Worm (Caenorhabditis elegans) whole organism, L3 larva: ENCODE data around the gene htp-1.

Source experiments
- R02D3.7 ChIP-seq: fragments of 150-350 bp; optimal IDR thresholded peaks from 2 replicates; lab custom pipeline; 2014; ENCODE audit warnings: missing biosample characterization, missing genetic modification characterization
- ZK546.5 ChIP-seq: sonication (generic microtip); optimal IDR thresholded peaks from 2 replicates; lab custom pipeline; 2017; ENCODE audit warnings: missing biosample characterization, missing genetic modification characterization
- aly-2 ChIP-seq: fragments of 150-350 bp; optimal IDR thresholded peaks from 2 replicates; lab custom pipeline; 2014; ENCODE audit warnings: missing biosample characterization, missing genetic modification characterization
- ama-1 ChIP-seq: fragments of 150-350 bp; optimal IDR thresholded peaks from 2 replicates; lab custom pipeline; 2018
- ceh-82 ChIP-seq: fragments of 150-350 bp; optimal IDR thresholded peaks from 2 replicates; lab custom pipeline; 2014; ENCODE audit warnings: missing biosample characterization, missing genetic modification characterization
- ceh-9 ChIP-seq: sonication (generic microtip); optimal IDR thresholded peaks from 2 replicates; lab custom pipeline; 2018; ENCODE audit warnings: missing biosample characterization, missing genetic modification characterization
- egl-5 ChIP-seq: fragments of 150-350 bp; optimal IDR thresholded peaks from 2 replicates; lab custom pipeline; 2017; ENCODE audit warnings: missing biosample characterization, missing genetic modification reagents, missing genetic modification characterization, inconsistent platforms
- elt-1 ChIP-seq: fragments of 150-350 bp; optimal IDR thresholded peaks from 2 replicates; lab custom pipeline; 2014; ENCODE audit warnings: missing biosample characterization, missing genetic modification characterization
- elt-2 ChIP-seq: sonication (generic microtip); optimal IDR thresholded peaks from 2 replicates; lab custom pipeline; 2016; ENCODE audit warnings: missing genetic modification reagents, mild to moderate bottlenecking, missing genetic modification characterization, missing compliant biosample characterization
- fkh-10 ChIP-seq: sonication (generic microtip); optimal IDR thresholded peaks from 2 replicates; lab custom pipeline; 2017; ENCODE audit warnings: missing biosample characterization, missing genetic modification reagents, missing genetic modification characterization
- fkh-2 ChIP-seq: fragments of 150-350 bp; optimal IDR thresholded peaks from 2 replicates; lab custom pipeline; 2014; ENCODE audit warnings: missing biosample characterization, missing genetic modification reagents, missing genetic modification characterization
- fos-1 ChIP-seq: fragments of 150-350 bp; optimal IDR thresholded peaks from 2 replicates; lab custom pipeline; 2014; ENCODE audit warnings: missing biosample characterization, missing genetic modification characterization
- lin-15B ChIP-seq: fragments of 150-350 bp; optimal IDR thresholded peaks from 2 replicates; lab custom pipeline; 2014; ENCODE audit warnings: missing biosample characterization, missing genetic modification characterization
- lin-39 ChIP-seq: fragments of 150-350 bp; optimal IDR thresholded peaks from 2 replicates; lab custom pipeline; 2018; ENCODE audit warnings: missing biosample characterization, missing genetic modification reagents, missing genetic modification characterization
- lsy-12 ChIP-seq: sonication (generic microtip); optimal IDR thresholded peaks from 2 replicates; lab custom pipeline; 2016; ENCODE audit warnings: mild to moderate bottlenecking, missing genetic modification characterization, missing compliant biosample characterization
- mml-1 ChIP-seq: fragments of 150-350 bp; sonication (generic microtip); optimal IDR thresholded peaks from 3 replicates; lab custom pipeline; 2014; ENCODE audit warnings: missing biosample characterization, missing genetic modification characterization
- nfya-1 ChIP-seq: sonication (generic microtip); optimal IDR thresholded peaks from 2 replicates; lab custom pipeline; 2017; ENCODE audit warnings: missing genetic modification characterization, mild to moderate bottlenecking, missing compliant biosample characterization, antibody characterized with exemption, moderate library complexity; ENCODE audit not compliant: insufficient read depth
- nhr-11 ChIP-seq: fragments of 150-350 bp; optimal IDR thresholded peaks from 2 replicates; lab custom pipeline; 2014; ENCODE audit warnings: missing biosample characterization, missing genetic modification characterization
- nhr-12 ChIP-seq: fragments of 150-350 bp; optimal IDR thresholded peaks from 2 replicates; lab custom pipeline; 2014; ENCODE audit warnings: missing biosample characterization, missing genetic modification characterization
- nhr-23 ChIP-seq: fragments of 150-350 bp; optimal IDR thresholded peaks from 2 replicates; lab custom pipeline; 2014; ENCODE audit warnings: missing biosample characterization, missing genetic modification reagents, missing genetic modification characterization
- nhr-237 ChIP-seq: fragments of 150-350 bp; optimal IDR thresholded peaks from 2 replicates; lab custom pipeline; 2014; ENCODE audit warnings: missing biosample characterization, missing genetic modification characterization
- nhr-25 ChIP-seq: sonication (generic microtip); optimal IDR thresholded peaks from 2 replicates; lab custom pipeline; 2017; ENCODE audit warnings: missing biosample characterization, missing genetic modification characterization
- nhr-28 ChIP-seq: fragments of 150-350 bp; optimal IDR thresholded peaks from 2 replicates; lab custom pipeline; 2014; ENCODE audit warnings: missing biosample characterization, missing genetic modification characterization
- nhr-43 ChIP-seq: sonication (generic microtip); optimal IDR thresholded peaks from 2 replicates; lab custom pipeline; 2016; ENCODE audit warnings: mild to moderate bottlenecking, missing genetic modification characterization, missing compliant biosample characterization; ENCODE audit not compliant: poor library complexity, severe bottlenecking
- nhr-67 ChIP-seq: fragments of 150-350 bp; optimal IDR thresholded peaks from 2 replicates; lab custom pipeline; 2014; ENCODE audit warnings: missing biosample characterization, missing genetic modification characterization
- nhr-76 ChIP-seq: fragments of 150-350 bp; sonication (generic microtip); optimal IDR thresholded peaks from 5 replicates; lab custom pipeline; 2014; ENCODE audit warnings: missing biosample characterization, missing genetic modification characterization
- pha-4 ChIP-seq: fragments of 150-350 bp; optimal IDR thresholded peaks from 2 replicates; lab custom pipeline; 2014; ENCODE audit warnings: missing biosample characterization, missing genetic modification reagents, missing genetic modification characterization
- pqm-1 ChIP-seq: fragments of 150-350 bp; optimal IDR thresholded peaks from 2 replicates; lab custom pipeline; 2017; ENCODE audit warnings: missing biosample characterization, missing genetic modification characterization, inconsistent platforms
- sea-2 ChIP-seq: fragments of 150-350 bp; sonication (generic microtip); optimal IDR thresholded peaks from 4 replicates; lab custom pipeline; 2014; ENCODE audit warnings: missing biosample characterization, missing genetic modification reagents, missing genetic modification characterization
- skn-1 ChIP-seq: fragments of 150-350 bp; optimal IDR thresholded peaks from 2 replicates; lab custom pipeline; 2014; ENCODE audit warnings: missing biosample characterization, missing genetic modification characterization
- snpc-4 ChIP-seq: fragments of 150-350 bp; optimal IDR thresholded peaks from 2 replicates; lab custom pipeline; 2014; ENCODE audit warnings: missing biosample characterization, missing genetic modification characterization
- tbx-2 ChIP-seq: sonication (generic microtip); optimal IDR thresholded peaks from 2 replicates; lab custom pipeline; 2016; ENCODE audit warnings: mild to moderate bottlenecking, missing genetic modification characterization, missing compliant biosample characterization
- unc-62 ChIP-seq: fragments of 150-350 bp; sonication (generic microtip); optimal IDR thresholded peaks from 4 replicates; lab custom pipeline; 2014; ENCODE audit warnings: missing biosample characterization, missing genetic modification reagents, missing genetic modification characterization
- zag-1 ChIP-seq: fragments of 150-350 bp; optimal IDR thresholded peaks from 2 replicates; lab custom pipeline; 2014; ENCODE audit warnings: missing biosample characterization, missing genetic modification characterization
- ztf-11 ChIP-seq: fragments of 150-350 bp; optimal IDR thresholded peaks from 2 replicates; lab custom pipeline; 2014; ENCODE audit warnings: missing biosample characterization, missing genetic modification characterization

The htp-1 gene

ce11 chrIV:5391507-5392057 is at the start of gene htp-1, which contains the start of gene ZK616.5:
htp-1 (minus strand) TSS chrIV:5391557.
ZK616.5 (plus strand) TSS chrIV:5391929.
- TF ChIP-seq unc-62 (GFP tag; lab: Kevin White, UChicago) (no peak), tbx-2 (tag; lab: Kevin White, UChicago) (no peak), snpc-4 (tag; lab: Kevin White, UChicago) (no peak), aly-2 (no peak), nhr-237 (tag; lab: Kevin White, UChicago) (no peak), fkh-2 (tag; lab: Kevin White, UChicago) (no peak), mml-1 (tag; lab: Kevin White, UChicago) (no peak), fkh-10 (GFP tag; lab: Kevin White, UChicago) (no peak), egl-5 (tag; lab: Kevin White, UChicago) (no peak), elt-2 (tag; lab: Kevin White, UChicago) (no peak), lsy-12 (tag; lab: Kevin White, UChicago) (no peak), nhr-23 (tag; lab: Kevin White, UChicago) (no peak), ama-1 (no peak), nfya-1 (tag; lab: Kevin White, UChicago) (no peak), pqm-1 (tag; lab: Kevin White, UChicago) (no peak), zag-1 (tag; lab: Kevin White, UChicago) (no peak), R02D3.7 (tag; lab: Kevin White, UChicago) (no peak), nhr-28 (tag; lab: Kevin White, UChicago) (no peak)

DNA sequence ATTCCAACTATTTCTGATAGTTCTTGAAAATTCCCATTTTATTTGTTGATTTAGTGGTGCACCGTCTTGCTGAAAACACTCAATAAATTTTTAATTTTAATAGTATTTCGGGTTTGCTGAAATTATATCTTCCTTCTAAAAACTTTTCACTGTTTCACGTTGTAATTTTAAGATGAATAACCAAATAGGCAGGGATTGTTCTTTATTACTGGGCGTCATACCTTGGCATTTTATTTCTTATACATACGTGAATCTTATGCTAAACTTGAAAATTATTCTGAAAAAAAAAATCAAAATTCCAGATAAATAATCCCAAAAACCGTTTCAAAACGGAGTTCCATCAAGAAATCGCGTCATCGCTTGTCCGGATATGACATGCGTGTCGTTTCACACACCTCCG is 47.3 kb upstream of the htp-1 start, which contains the start of gene mgl-3:
Gene mgl-3, plus strand, starts transcription at position 301 of the 400 bp plus-strand sequence.
- TF ChIP-seq skn-1 (tag; lab: Kevin White, UChicago) (no peak), lsy-12 (tag; lab: Kevin White, UChicago) (no peak), fkh-2 (tag; lab: Kevin White, UChicago) (no peak), nhr-67 (tag; lab: Kevin White, UChicago) (no peak), ceh-82 (no peak), nhr-11 (no peak), fos-1 (tag; lab: Kevin White, UChicago) (no peak), nhr-237 (tag; lab: Kevin White, UChicago) (no peak), lin-39 (tag; lab: Kevin White, UChicago) (no peak), unc-62 (GFP tag; lab: Kevin White, UChicago) (no peak), zag-1 (tag; lab: Kevin White, UChicago) (no peak)

ce11 chrIV:5419122-5419521 is 27.8 kb upstream of the htp-1 start, which contains the start of gene ehn-3:
ehn-3 (minus strand) TSS chrIV:5419222.
- TF ChIP-seq nhr-23 (tag; lab: Kevin White, UChicago) = no peak
- TF ChIP-seq nhr-25 (tag; lab: Kevin White, UChicago) = no peak
- TF ChIP-seq nhr-67 (tag; lab: Kevin White, UChicago) = no peak
- no peak for TF ChIP-seq lin-39 (tag; lab: Kevin White, UChicago)
- TF ChIP-seq nhr-28 (tag; lab: Kevin White, UChicago) = no peak
- no peak for TF ChIP-seq ztf-11 (tag; lab: Kevin White, UChicago)
- TF ChIP-seq nhr-43 (tag; lab: Kevin White, UChicago) = no peak
- TF ChIP-seq lsy-12 (tag; lab: Kevin White, UChicago) = no peak
- no peak for TF ChIP-seq pha-4 (tag; lab: Kevin White, UChicago)
- TF ChIP-seq pqm-1 (tag; lab: Kevin White, UChicago) = no peak
- TF ChIP-seq fos-1 (tag; lab: Kevin White, UChicago) = no peak
- TF ChIP-seq ceh-9 = no peak
- no peak for TF ChIP-seq nfya-1 (tag; lab: Kevin White, UChicago)
- TF ChIP-seq nhr-76 (tag; lab: Kevin White, UChicago) = no peak
- no peak for TF ChIP-seq nhr-12 (tag; lab: Kevin White, UChicago)
- no peak for TF ChIP-seq ZK546.5 (tag; lab: Kevin White, UChicago)

- TF ChIP-seq nhr-11 (no peak), aly-2 (no peak), fkh-2 (tag; lab: Kevin White, UChicago) (no peak), pha-4 (tag; lab: Kevin White, UChicago) (no peak), fkh-10 (GFP tag; lab: Kevin White, UChicago) (no peak), ZK546.5 (tag; lab: Kevin White, UChicago) (no peak), nhr-67 (tag; lab: Kevin White, UChicago) (no peak), sea-2 (no peak), lin-15B (tag; lab: Kevin White, UChicago) (no peak), nhr-237 (tag; lab: Kevin White, UChicago) (no peak), zag-1 (tag; lab: Kevin White, UChicago) (no peak), lin-39 (tag; lab: Kevin White, UChicago) (no peak), mml-1 (tag; lab: Kevin White, UChicago) (no peak), elt-1 (tag; lab: Kevin White, UChicago) (no peak), nhr-43 (tag; lab: Kevin White, UChicago) (no peak), tbx-2 (tag; lab: Kevin White, UChicago) (no peak), skn-1 (tag; lab: Kevin White, UChicago) (no peak), fos-1 (tag; lab: Kevin White, UChicago) (no peak), unc-62 (GFP tag; lab: Kevin White, UChicago) (no peak), R02D3.7 (tag; lab: Kevin White, UChicago) (no peak)
Observed at ce11 chrIV:5415696-5416095, 24.3 kb upstream of the htp-1 start, which contains the start of gene spp-7. spp-7 (minus strand) TSS chrIV:5415796.
